Worm (Caenorhabditis elegans) whole organism, mixed stage, embryonic: ENCODE data around the gene srz-48.

Source experiments
- bed-3 ChIP-seq: fragments of 200-800 bp; sonication (Bioruptor generic); optimal IDR thresholded peaks from 3 replicates; lab custom pipeline; 2018; ENCODE audit warnings: mild to moderate bottlenecking, missing genetic modification characterization, moderate library complexity, missing compliant biosample characterization
- elt-3 ChIP-seq: fragments of 150-350 bp; optimal IDR thresholded peaks from 2 replicates; lab custom pipeline; 2014; ENCODE audit warnings: missing biosample characterization, missing genetic modification characterization
- ham-2 ChIP-seq: fragments of 200-800 bp; sonication (Bioruptor generic); optimal IDR thresholded peaks from 2 replicates; lab custom pipeline; 2018; ENCODE audit warnings: mild to moderate bottlenecking, missing genetic modification characterization, missing compliant biosample characterization
- mep-1 ChIP-seq: fragments of 150-350 bp; optimal IDR thresholded peaks from 2 replicates; lab custom pipeline; 2017; ENCODE audit warnings: missing biosample characterization, missing genetic modification reagents, missing genetic modification characterization, inconsistent platforms
- nhr-12 ChIP-seq: fragments of 150-350 bp; optimal IDR thresholded peaks from 2 replicates; lab custom pipeline; 2014; ENCODE audit warnings: missing biosample characterization, missing genetic modification characterization
- nhr-28 ChIP-seq: fragments of 150-350 bp; optimal IDR thresholded peaks from 2 replicates; lab custom pipeline; 2014; ENCODE audit warnings: missing biosample characterization, missing genetic modification characterization
- nhr-76 ChIP-seq: sonication (generic microtip); optimal IDR thresholded peaks from 2 replicates; lab custom pipeline; 2017; ENCODE audit warnings: missing biosample characterization, missing genetic modification characterization
- pha-4 ChIP-seq: fragments of 150-350 bp; optimal IDR thresholded peaks from 2 replicates; lab custom pipeline; 2018; ENCODE audit warnings: missing biosample characterization, missing genetic modification reagents, missing genetic modification characterization

DNA sequence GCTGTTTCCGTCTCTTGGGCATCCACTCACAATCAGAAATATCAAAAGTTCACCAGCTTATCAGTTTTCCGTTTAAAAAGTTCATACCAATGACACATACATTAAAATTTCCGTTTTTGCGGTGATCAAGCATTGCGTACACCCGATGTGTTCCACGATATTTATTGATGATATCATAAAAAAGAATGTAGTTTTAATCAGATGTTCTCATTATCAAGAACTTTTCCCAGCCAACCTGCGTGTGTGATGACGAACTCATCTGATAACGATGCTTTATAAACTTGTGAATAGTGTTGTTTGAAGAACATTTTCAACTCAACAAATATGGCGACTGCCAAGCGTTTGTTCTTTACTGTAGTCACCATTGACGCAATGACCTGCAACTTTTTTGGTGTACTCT lies 43.1 kb downstream of the srz-48 start, which contains the start of gene clc-21:
- no peak for TF ChIP-seq nhr-76
- TF ChIP-seq pha-4 (tag; lab: Kevin White, UChicago): no peak
- no peak for TF ChIP-seq ham-2 (GFP tag; lab: Kevin White, UChicago)
- TF ChIP-seq nhr-12 (tag; lab: Kevin White, UChicago): no peak
- no peak for TF ChIP-seq nhr-28 (tag; lab: Kevin White, UChicago)
- TF ChIP-seq bed-3 (GFP tag; lab: Kevin White, UChicago): no peak
- TF ChIP-seq mep-1 (tag; lab: Kevin White, UChicago): no peak
- no peak for TF ChIP-seq elt-3 (tag; lab: Kevin White, UChicago)
